Fruit fly (Drosophila melanogaster): ENCODE data around the gene to.

Gene to

DNA sequence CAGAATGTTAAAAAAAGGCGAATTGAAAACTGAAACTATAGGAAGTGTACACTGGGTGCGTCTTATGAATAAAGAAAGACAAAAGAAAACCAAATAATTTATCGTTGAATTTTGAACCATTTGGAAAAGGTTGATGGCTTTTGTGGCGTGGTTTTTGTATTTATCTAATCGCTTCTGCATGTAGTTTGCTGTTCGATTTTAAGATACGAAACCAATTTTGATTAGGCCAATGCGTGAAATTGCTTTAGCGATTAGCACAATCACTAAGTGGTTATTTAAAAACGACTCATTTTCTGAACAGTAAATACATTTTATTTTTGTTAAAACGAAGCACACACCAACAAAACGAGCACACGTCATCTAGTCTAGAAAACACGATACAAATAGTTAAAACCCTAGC, 20.7 kb downstream of the to start:
- TF ChIP-seq foxo (GFP tag; optimal IDR thresholded peaks at IDR 0.05) (no peak), brk (GFP tag; optimal IDR thresholded peaks at IDR 0.05) (no peak), dmrt93B (GFP tag; optimal IDR thresholded peaks at IDR 0.05) (no peak), sv (GFP tag; optimal IDR thresholded peaks at IDR 0.05) (no peak), br (GFP tag; optimal IDR thresholded peaks at IDR 0.05) (no peak)

DNA sequence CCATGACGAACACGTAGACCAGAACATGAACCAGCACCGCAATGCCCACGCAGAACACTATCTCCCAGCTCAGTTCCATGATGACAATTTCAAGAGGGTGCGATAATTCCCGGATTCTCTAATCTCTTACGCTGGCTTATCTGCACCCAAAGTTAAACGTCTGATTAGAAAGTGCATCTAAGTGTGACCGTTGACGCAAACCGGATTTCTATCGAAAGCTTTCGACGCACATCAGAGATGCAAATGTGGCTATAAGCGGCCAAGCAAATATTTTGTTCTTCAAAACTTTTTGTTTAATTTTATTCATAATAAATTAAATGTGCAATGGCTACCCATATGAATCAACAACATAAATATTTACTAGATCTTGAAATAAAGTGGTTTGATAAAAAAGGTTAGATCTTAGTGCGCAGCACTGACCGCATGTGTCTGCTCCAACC, 22.4 kb downstream of the to start, which contains the start of the genes Kdsr and CG11858:
Gene Kdsr (minus strand): TSS at position 177 of the 440 bp plus-strand sequence.
Gene CG11858 (plus strand): TSS at position 420 of the 440 bp plus-strand sequence.
- TF ChIP-seq jim (GFP tag; optimal IDR thresholded peaks at IDR 0.05), result no peak
- peak; percentile 93 for TF ChIP-seq woc (GFP tag; optimal IDR thresholded peaks at IDR 0.05)
- TF ChIP-seq Dfd (GFP tag; optimal IDR thresholded peaks at IDR 0.05), result no peak
- peak; percentile 74 for TF ChIP-seq Sp1 (GFP tag; optimal IDR thresholded peaks at IDR 0.05)
- TF ChIP-seq brk (GFP tag; optimal IDR thresholded peaks at IDR 0.05), result no peak
- no peak for TF ChIP-seq dsf (GFP tag; optimal IDR thresholded peaks at IDR 0.05; ENCODE audit: borderline replicate concordance)
- no peak for TF ChIP-seq Abd-B (GFP tag; optimal IDR thresholded peaks at IDR 0.05)
- no peak for TF ChIP-seq Hnf4 (GFP tag; optimal IDR thresholded peaks at IDR 0.05)
- no peak for TF ChIP-seq Hr78 (GFP tag; optimal IDR thresholded peaks at IDR 0.05)
- peak; percentile 99 for TF ChIP-seq Myc (optimal IDR thresholded peaks at IDR 0.05)
- TF ChIP-seq GATAd (GFP tag; optimal IDR thresholded peaks at IDR 0.05), result peak; percentile 57
- TF ChIP-seq dl (GFP tag; optimal IDR thresholded peaks at IDR 0.05; ENCODE audit: insufficient read depth in 1 of 2, partially characterized antibody in 2 of 2), result no peak
- peak; percentile 71 for TF ChIP-seq rgr (GFP tag; optimal IDR thresholded peaks at IDR 0.05)
- no peak for TF ChIP-seq usp (GFP tag; optimal IDR thresholded peaks at IDR 0.05)
- peak; percentile 62 for TF ChIP-seq Jra (GFP tag; optimal IDR thresholded peaks at IDR 0.05)
- TF ChIP-seq pan (optimal IDR thresholded peaks at IDR 0.05), result no peak
- no peak for TF ChIP-seq dmrt93B (GFP tag; optimal IDR thresholded peaks at IDR 0.05)
- peak; percentile 83 for TF ChIP-seq h (GFP tag; optimal IDR thresholded peaks at IDR 0.05)
- TF ChIP-seq tai (GFP tag; optimal IDR thresholded peaks at IDR 0.05), result no peak
- TF ChIP-seq N (GFP tag; optimal IDR thresholded peaks at IDR 0.05), result no peak
- peak; percentile 25 to 79 for TF ChIP-seq foxo (GFP tag; optimal IDR thresholded peaks at IDR 0.05)
- TF ChIP-seq CrebA (GFP tag; optimal IDR thresholded peaks at IDR 0.05; ENCODE audit: borderline replicate concordance), result no peak
- TF ChIP-seq psq (GFP tag; optimal IDR thresholded peaks at IDR 0.05), result peak; percentile 52
- peak; percentile 75 for TF ChIP-seq fru (GFP tag; optimal IDR thresholded peaks at IDR 0.05)
- TF ChIP-seq Mio (GFP tag; optimal IDR thresholded peaks at IDR 0.05), result no peak
- peak; percentile 67 for TF ChIP-seq sv (GFP tag; optimal IDR thresholded peaks at IDR 0.05)
- TF ChIP-seq OdsH (GFP tag; optimal IDR thresholded peaks at IDR 0.05), result peak; percentile 55
- no peak for TF ChIP-seq Vsx2 (GFP tag; optimal IDR thresholded peaks at IDR 0.05; ENCODE audit: partially characterized antibody)
- peak; percentile 72 for TF ChIP-seq HLH106 (tag; optimal IDR thresholded peaks at IDR 0.05)
- TF ChIP-seq sage (GFP tag; optimal IDR thresholded peaks at IDR 0.05), result no peak
- TF ChIP-seq CG9705 (GFP tag; optimal IDR thresholded peaks at IDR 0.05), result peak; percentile 72
- no peak for TF ChIP-seq lola (GFP tag; optimal IDR thresholded peaks at IDR 0.05)
- peak; percentile 75 for TF ChIP-seq ey (GFP tag; optimal IDR thresholded peaks at IDR 0.05)
- TF ChIP-seq br (GFP tag; optimal IDR thresholded peaks at IDR 0.05), result peak; percentile 72
- TF ChIP-seq CG32264 (GFP tag; optimal IDR thresholded peaks at IDR 0.05), result peak; percentile 36
- no peak for TF ChIP-seq Rel (GFP tag; optimal IDR thresholded peaks at IDR 0.05)
- peak; percentile 53 for TF ChIP-seq Rel (tag; optimal IDR thresholded peaks at IDR 0.05)
- no peak for TF ChIP-seq Dif (GFP tag; optimal IDR thresholded peaks at IDR 0.05; ENCODE audit: partially characterized antibody)
- TF ChIP-seq Hr83 (GFP tag; optimal IDR thresholded peaks at IDR 0.05; ENCODE audit: poor library complexity, severe bottlenecking), result no peak

DNA sequence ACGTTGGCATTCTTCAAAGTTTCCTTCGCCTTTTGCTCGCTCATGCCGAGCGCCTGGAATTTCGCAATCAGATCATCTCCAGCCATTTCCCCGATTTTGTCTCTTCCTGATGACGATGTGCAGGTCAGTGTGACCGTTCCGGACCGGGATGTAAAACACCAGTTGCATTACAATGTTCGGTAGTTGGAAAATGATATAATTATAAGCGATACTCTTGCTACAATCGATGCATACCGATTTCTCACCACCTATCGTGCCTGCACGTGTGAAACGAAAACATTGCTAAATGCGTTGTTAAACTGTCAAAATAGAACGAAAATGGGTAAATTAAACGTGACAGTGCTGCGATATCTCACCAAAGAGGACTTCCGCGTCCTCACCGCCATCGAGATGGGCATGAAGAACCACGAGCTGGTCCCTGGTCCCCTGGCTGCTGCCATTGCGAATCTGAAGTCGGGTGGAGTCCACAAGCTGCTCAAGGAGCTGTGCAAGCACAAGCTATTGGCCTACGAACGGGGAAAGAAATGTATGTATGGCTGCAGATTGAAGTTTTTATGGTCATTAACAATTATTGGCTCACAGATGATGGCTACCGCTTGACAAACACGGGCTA, 25.7 kb downstream of the to start, which contains the start of the genes GlnRS and RIOK2:
Gene GlnRS (minus strand): TSS at position 133 of the 613 bp plus-strand sequence.
Gene RIOK2 (plus strand): TSS at position 256 of the 613 bp plus-strand sequence.
- peak; percentile 13 for TF ChIP-seq Sp1 (GFP tag; optimal IDR thresholded peaks at IDR 0.05)
- TF ChIP-seq GATAd (GFP tag; optimal IDR thresholded peaks at IDR 0.05), result no peak
- no peak for TF ChIP-seq HLH106 (tag; optimal IDR thresholded peaks at IDR 0.05)
- TF ChIP-seq woc (GFP tag; optimal IDR thresholded peaks at IDR 0.05), result no peak
- no peak for TF ChIP-seq ey (GFP tag; optimal IDR thresholded peaks at IDR 0.05)
- TF ChIP-seq CG9705 (GFP tag; optimal IDR thresholded peaks at IDR 0.05), result no peak
- TF ChIP-seq dsf (GFP tag; optimal IDR thresholded peaks at IDR 0.05; ENCODE audit: borderline replicate concordance), result no peak
- TF ChIP-seq Abd-B (GFP tag; optimal IDR thresholded peaks at IDR 0.05), result peak; percentile 59
- no peak for TF ChIP-seq CG32264 (GFP tag; optimal IDR thresholded peaks at IDR 0.05)
- no peak for TF ChIP-seq sage (GFP tag; optimal IDR thresholded peaks at IDR 0.05)
- no peak for TF ChIP-seq fru (GFP tag; optimal IDR thresholded peaks at IDR 0.05)
- no peak for TF ChIP-seq dmrt93B (GFP tag; optimal IDR thresholded peaks at IDR 0.05)
- TF ChIP-seq Myc (optimal IDR thresholded peaks at IDR 0.05), result peak; percentile 75
- TF ChIP-seq N (GFP tag; optimal IDR thresholded peaks at IDR 0.05), result peak; percentile 100
- TF ChIP-seq Rel (GFP tag; optimal IDR thresholded peaks at IDR 0.05), result no peak
- TF ChIP-seq Rel (tag; optimal IDR thresholded peaks at IDR 0.05), result peak; percentile 54
- peak; percentile 79 for TF ChIP-seq Hr78 (GFP tag; optimal IDR thresholded peaks at IDR 0.05)
- TF ChIP-seq sv (GFP tag; optimal IDR thresholded peaks at IDR 0.05), result no peak
- TF ChIP-seq foxo (GFP tag; optimal IDR thresholded peaks at IDR 0.05), result no peak
- no peak for TF ChIP-seq Hr83 (GFP tag; optimal IDR thresholded peaks at IDR 0.05; ENCODE audit: poor library complexity, severe bottlenecking)
- TF ChIP-seq psq (GFP tag; optimal IDR thresholded peaks at IDR 0.05), result no peak
- TF ChIP-seq OdsH (GFP tag; optimal IDR thresholded peaks at IDR 0.05), result no peak

Measured in whole organism, wandering third instar larva.